Worm (Caenorhabditis elegans) whole organism, L2 larva: Measurements from ENCODE around the gene sahd-1.
A peak's percentile ranks its signal among the peaks of the same experiment; 100 is the strongest.
"Not testable (repeated sequence)": the region's sequence is repeated elsewhere in the genome, so short reads cannot be mapped to it uniquely, and the experiment has no call there.

Source experiments
- C34F6.9 ChIP-seq: fragments of 150-350 bp; optimal IDR thresholded peaks from 2 replicates; lab custom pipeline; 2014; ENCODE audit warnings: missing biosample characterization, missing genetic modification characterization
- R02D3.7 ChIP-seq: fragments of 150-350 bp; optimal IDR thresholded peaks from 2 replicates; lab custom pipeline; 2014; ENCODE audit warnings: missing biosample characterization, missing genetic modification characterization
- ZK546.5 ChIP-seq: sonication (generic microtip); optimal IDR thresholded peaks from 2 replicates; lab custom pipeline; 2017; ENCODE audit warnings: missing biosample characterization, missing genetic modification characterization
- aly-2 ChIP-seq: fragments of 150-350 bp; optimal IDR thresholded peaks from 2 replicates; lab custom pipeline; 2014; ENCODE audit warnings: missing biosample characterization, missing genetic modification characterization
- ama-1 ChIP-seq: fragments of 150-350 bp; optimal IDR thresholded peaks from 2 replicates; lab custom pipeline; 2018; ENCODE audit warnings: inconsistent platforms
- blmp-1 ChIP-seq: sonication (generic microtip); optimal IDR thresholded peaks from 2 replicates; lab custom pipeline; 2017; ENCODE audit warnings: missing genetic modification characterization, mild to moderate bottlenecking, missing compliant biosample characterization, antibody characterized with exemption, moderate library complexity; ENCODE audit not compliant: insufficient read depth
- ceh-16 ChIP-seq: fragments of 150-350 bp; optimal IDR thresholded peaks from 2 replicates; lab custom pipeline; 2014; ENCODE audit warnings: missing biosample characterization, missing genetic modification characterization
- ceh-82 ChIP-seq: fragments of 150-350 bp; optimal IDR thresholded peaks from 2 replicates; lab custom pipeline; 2014; ENCODE audit warnings: missing biosample characterization, missing genetic modification characterization
- dmd-4 ChIP-seq: sonication (generic microtip); optimal IDR thresholded peaks from 2 replicates; lab custom pipeline; 2017; ENCODE audit warnings: missing biosample characterization, missing genetic modification characterization
- egl-27 ChIP-seq: sonication (generic microtip); optimal IDR thresholded peaks from 3 replicates; lab custom pipeline; 2017; ENCODE audit warnings: missing biosample characterization, missing genetic modification reagents, missing genetic modification characterization
- elt-3 ChIP-seq: sonication (generic microtip); optimal IDR thresholded peaks from 2 replicates; lab custom pipeline; 2017; ENCODE audit warnings: missing biosample characterization, missing genetic modification characterization
- fos-1 ChIP-seq: fragments of 150-350 bp; optimal IDR thresholded peaks from 2 replicates; lab custom pipeline; 2014; ENCODE audit warnings: missing biosample characterization, missing genetic modification characterization
- gmeb-1 ChIP-seq: fragments of 150-350 bp; optimal IDR thresholded peaks from 2 replicates; lab custom pipeline; 2014; ENCODE audit warnings: missing biosample characterization, missing genetic modification characterization
- lin-11 ChIP-seq: fragments of 150-350 bp; sonication (generic microtip); optimal IDR thresholded peaks from 2 replicates; lab custom pipeline; 2014; ENCODE audit warnings: missing biosample characterization, missing genetic modification characterization, inconsistent platforms, mixed read lengths
- lin-39 ChIP-seq: fragments of 150-350 bp; optimal IDR thresholded peaks from 2 replicates; lab custom pipeline; 2014; ENCODE audit warnings: missing biosample characterization, missing genetic modification reagents, missing genetic modification characterization
- mab-5 ChIP-seq: fragments of 150-350 bp; optimal IDR thresholded peaks from 2 replicates; lab custom pipeline; 2014; ENCODE audit warnings: missing biosample characterization, missing genetic modification characterization
- mbf-1 ChIP-seq: sonication (generic microtip); optimal IDR thresholded peaks from 2 replicates; lab custom pipeline; 2017; ENCODE audit warnings: missing biosample characterization, missing genetic modification characterization
- mdl-1 ChIP-seq, 2 experiments: fragments of 150-350 bp in 1 of 2; sonication (generic microtip) in 1 of 2; optimal IDR thresholded peaks; 2 replicates each; lab custom pipeline; 2017; ENCODE audit warnings: missing biosample characterization in 2 of 2, missing genetic modification characterization in 2 of 2
- nhr-11 ChIP-seq: fragments of 150-350 bp; optimal IDR thresholded peaks from 2 replicates; lab custom pipeline; 2014; ENCODE audit warnings: missing biosample characterization, missing genetic modification characterization
- nhr-129 ChIP-seq: fragments of 150-350 bp; optimal IDR thresholded peaks from 2 replicates; lab custom pipeline; 2014; ENCODE audit warnings: missing biosample characterization, missing genetic modification characterization
- nhr-21 ChIP-seq: fragments of 150-350 bp; optimal IDR thresholded peaks from 2 replicates; lab custom pipeline; 2014; ENCODE audit warnings: missing biosample characterization, missing genetic modification characterization
- nhr-23 ChIP-seq: fragments of 150-350 bp; optimal IDR thresholded peaks from 2 replicates; lab custom pipeline; 2014; ENCODE audit warnings: missing biosample characterization, missing genetic modification reagents, missing genetic modification characterization
- nhr-6 ChIP-seq: fragments of 150-350 bp; optimal IDR thresholded peaks from 2 replicates; lab custom pipeline; 2014; ENCODE audit warnings: missing biosample characterization, missing genetic modification characterization
- nhr-77 ChIP-seq: fragments of 150-350 bp; optimal IDR thresholded peaks from 2 replicates; lab custom pipeline; 2014; ENCODE audit warnings: missing biosample characterization, missing genetic modification characterization
- sem-4 ChIP-seq: fragments of 150-350 bp; optimal IDR thresholded peaks from 2 replicates; lab custom pipeline; 2014; ENCODE audit warnings: missing biosample characterization, missing genetic modification reagents, missing genetic modification characterization
- skn-1 ChIP-seq: sonication (generic microtip); optimal IDR thresholded peaks from 2 replicates; lab custom pipeline; 2017; ENCODE audit warnings: missing biosample characterization, missing genetic modification characterization
- sma-3 ChIP-seq: sonication (generic microtip); optimal IDR thresholded peaks from 2 replicates; lab custom pipeline; 2016; ENCODE audit warnings: missing genetic modification reagents, missing genetic modification characterization, missing compliant biosample characterization
- unc-39 ChIP-seq: fragments of 150-350 bp; optimal IDR thresholded peaks from 2 replicates; lab custom pipeline; 2014; ENCODE audit warnings: missing biosample characterization, missing genetic modification characterization
- unc-55 ChIP-seq: fragments of 150-350 bp; sonication (generic microtip); optimal IDR thresholded peaks from 3 replicates; lab custom pipeline; 2014; ENCODE audit warnings: missing biosample characterization, missing genetic modification reagents, missing genetic modification characterization
- ztf-11 ChIP-seq: sonication (generic microtip); optimal IDR thresholded peaks from 2 replicates; lab custom pipeline; 2017; ENCODE audit warnings: missing biosample characterization, missing genetic modification characterization
- ztf-4 ChIP-seq: fragments of 150-350 bp; optimal IDR thresholded peaks from 2 replicates; lab custom pipeline; 2014; ENCODE audit warnings: missing biosample characterization, missing genetic modification characterization

The sahd-1 gene

DNA sequence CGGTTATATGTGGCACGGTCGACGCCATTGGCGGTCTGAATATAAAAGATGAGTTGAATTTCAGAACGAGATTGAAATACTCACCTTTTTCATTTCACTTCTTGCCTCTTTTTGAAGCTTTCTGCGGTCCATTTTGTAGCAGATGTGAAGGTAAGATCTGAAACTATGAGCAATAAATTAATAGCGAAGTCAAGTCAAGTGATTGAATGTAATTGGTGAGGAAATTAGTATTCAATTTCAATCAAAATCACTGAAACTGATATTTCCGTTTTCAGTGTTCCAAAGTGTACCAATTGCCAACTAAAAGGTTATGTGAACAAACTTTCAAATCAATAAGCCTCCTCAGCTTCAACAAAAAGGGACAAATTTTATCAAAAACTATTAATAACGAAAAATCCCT, 26.9 kb upstream of the sahd-1 start, which contains the start of gene C17C3.24:
C17C3.24 (minus strand) TSS at position 101 of the 400 bp plus-strand sequence.
- TF ChIP-seq sem-4 (no peak), ceh-82 (tag; lab: Kevin White, UChicago) (no peak), C34F6.9 (no peak), fos-1 (no peak), nhr-129 (tag; lab: Kevin White, UChicago) (no peak), nhr-6 (no peak), mdl-1 (tag; optimal IDR thresholded peaks at IDR 0.05; lab: Kevin White, UChicago) (no peak), nhr-77 (tag; lab: Kevin White, UChicago) (no peak), ama-1 (lab: Kevin White, UChicago) (no peak), mbf-1 (no peak), ztf-11 (no peak), ceh-16 (tag; lab: Kevin White, UChicago) (no peak), unc-39 (tag; lab: Kevin White, UChicago) (no peak), unc-55 (GFP tag; lab: Kevin White, UChicago) (no peak), mab-5 (tag; lab: Kevin White, UChicago) (no peak), R02D3.7 (tag; lab: Kevin White, UChicago) (no peak), nhr-11 (tag; lab: Kevin White, UChicago) (no peak), lin-11 (tag; lab: Kevin White, UChicago) (no peak), aly-2 (no peak)

DNA sequence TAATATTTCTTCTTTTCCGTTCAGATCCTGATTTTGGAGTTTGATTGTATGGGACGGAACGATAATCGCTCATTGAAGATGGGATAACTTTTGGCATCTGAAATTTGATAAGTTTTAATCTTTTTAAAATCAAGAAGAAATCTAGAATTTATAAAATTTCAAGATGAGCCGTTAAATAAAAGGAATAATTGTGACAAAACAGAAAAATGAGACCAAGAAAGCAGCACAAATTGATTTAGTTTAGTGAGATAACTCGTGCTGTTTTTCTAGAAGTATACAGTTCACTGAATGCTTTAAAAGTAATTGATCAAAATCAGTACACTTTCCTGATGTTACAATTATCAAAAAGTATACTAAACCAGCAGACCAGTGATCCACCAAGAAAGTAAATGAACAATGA, 25.4 kb upstream of the sahd-1 start, which contains the start of gene hlh-27:
hlh-27 (minus strand) TSS at position 101 of the 400 bp plus-strand sequence.
- not testable (repeated sequence) for TF ChIP-seq gmeb-1; egl-27 (tag; lab: Kevin White, UChicago); blmp-1 (tag; lab: Kevin White, UChicago)
- TF ChIP-seq, all 48 proteins: peak for 0; not testable (repeated sequence) for 48

DNA sequence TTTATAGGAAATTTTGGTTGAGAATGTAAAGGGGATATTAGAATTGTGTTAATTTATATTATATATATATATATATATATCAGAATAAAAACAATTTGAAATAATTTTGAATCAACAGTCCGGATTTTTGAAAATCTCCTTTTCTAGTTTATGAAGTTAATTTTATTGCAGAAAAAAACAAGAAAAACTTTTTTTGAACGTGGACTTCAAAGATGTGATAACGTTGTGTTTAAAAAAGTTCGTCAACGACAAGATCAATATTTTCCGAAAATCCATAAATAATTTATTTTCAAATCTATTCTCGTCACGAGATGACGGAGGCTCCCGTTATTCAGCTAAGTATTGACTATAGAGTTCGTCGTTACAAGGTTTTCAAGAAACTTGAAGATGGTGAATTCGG, 22.8 kb upstream of the sahd-1 start, which contains the start of gene C17C3.11:
C17C3.11 (plus strand) TSS at position 301 of the 400 bp plus-strand sequence.
- TF ChIP-seq unc-55 (GFP tag; lab: Kevin White, UChicago) = peak; percentile 46
- TF ChIP-seq ama-1 (lab: Kevin White, UChicago) = no peak

DNA sequence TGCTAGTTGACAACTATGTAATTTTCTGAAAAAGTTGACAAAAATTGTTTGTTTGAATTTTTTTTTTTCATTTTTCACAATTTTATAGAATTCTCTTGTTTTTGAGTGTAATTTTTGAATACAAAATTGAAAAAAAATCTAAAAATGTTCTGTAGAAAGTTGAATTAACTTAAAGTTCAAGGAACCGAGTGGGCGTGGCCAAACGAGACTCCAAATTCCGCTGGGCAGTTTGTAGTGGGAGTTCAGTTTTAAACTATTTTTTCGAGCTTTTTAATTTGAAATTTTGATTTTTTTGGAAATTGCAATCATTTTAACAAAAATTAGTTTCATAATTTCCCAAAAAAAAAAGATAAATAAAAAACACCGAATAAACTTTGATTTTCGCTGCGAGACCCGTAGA, 22.3 kb upstream of the sahd-1 start:
- TF ChIP-seq gmeb-1 (no peak), nhr-21 (tag; lab: Kevin White, UChicago) (no peak), elt-3 (no peak), skn-1 (tag; lab: Kevin White, UChicago) (no peak), unc-39 (tag; lab: Kevin White, UChicago) (no peak), ZK546.5 (no peak), mdl-1 (tag; optimal IDR thresholded peaks at IDR 0.05; lab: Kevin White, UChicago) (no peak), lin-39 (tag; lab: Kevin White, UChicago) (no peak), dmd-4 (tag; lab: Kevin White, UChicago) (no peak)
- TF ChIP-seq, all 48 proteins: peak for 0

DNA sequence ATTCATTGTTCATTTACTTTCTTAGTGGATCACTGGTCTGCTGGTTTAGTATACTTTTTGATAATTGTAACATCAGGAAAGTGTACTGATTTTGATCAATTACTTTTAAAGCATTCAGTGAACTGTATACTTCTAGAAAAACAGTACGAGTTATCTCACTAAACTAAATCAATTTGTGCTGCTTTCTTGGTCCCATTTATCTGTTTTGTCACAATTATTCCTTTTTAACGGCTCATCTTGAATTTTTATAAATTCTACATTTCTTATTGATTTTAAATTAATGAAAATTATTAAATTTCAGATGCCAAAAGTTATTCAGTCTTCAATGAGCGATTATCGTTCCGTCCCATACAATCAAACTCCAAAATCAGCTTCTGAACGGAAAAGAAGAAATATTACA, 20.2 kb upstream of the sahd-1 start, which contains the start of gene hlh-25:
hlh-25 (plus strand) TSS at position 301 of the 400 bp plus-strand sequence.
- not testable (repeated sequence) for TF ChIP-seq nhr-77 (tag; lab: Kevin White, UChicago); ztf-11; nhr-129 (tag; lab: Kevin White, UChicago)

DNA sequence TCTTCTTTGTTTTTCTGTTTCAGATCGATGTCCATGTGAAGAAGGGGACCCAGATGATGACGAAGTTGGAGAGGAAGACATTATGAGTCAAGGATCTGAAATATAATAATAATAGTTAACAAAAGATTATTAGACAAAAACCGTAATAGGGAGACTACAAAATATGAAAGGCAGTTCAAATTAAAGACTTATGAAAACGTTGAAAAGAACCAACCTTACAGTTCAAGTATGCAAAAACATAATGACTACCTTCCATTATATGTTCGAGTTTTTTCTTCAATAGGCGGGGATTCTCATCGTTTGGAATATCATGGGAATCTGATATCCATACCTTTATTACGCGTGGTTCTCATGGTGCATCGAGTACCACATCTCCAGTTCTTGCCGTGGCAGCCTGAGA, 18.9 kb upstream of the sahd-1 start, which contains the start of gene hlh-26:
hlh-26 (minus strand) TSS at position 101 of the 400 bp plus-strand sequence.
- TF ChIP-seq mab-5 (tag; lab: Kevin White, UChicago) = no peak
- no peak for TF ChIP-seq ztf-4
- no peak for TF ChIP-seq sma-3 (GFP tag; lab: Kevin White, UChicago)
- TF ChIP-seq nhr-23 (tag; lab: Kevin White, UChicago) = no peak
- TF ChIP-seq blmp-1 (tag; lab: Kevin White, UChicago) = no peak
- no peak for TF ChIP-seq egl-27 (tag; lab: Kevin White, UChicago)
